Fruit fly (Drosophila melanogaster) whole organism, embryonic: ENCODE measurements around the gene Glyat.
A peak's percentile ranks its signal among the peaks of the same experiment; 100 is the strongest.

ENCODE experiments used
- Adf1 ChIP-seq: fragments of 200-800 bp; sonication (Bioruptor generic); IDR thresholded peaks from 2 replicates; pipeline ENCODE4 v1.3.6; 2022; ENCODE audit warnings: missing biosample characterization, missing genetic modification characterization
- CG10366 ChIP-seq: fragments of 200-800 bp; sonication (Bioruptor generic); IDR thresholded peaks from 2 replicates; pipeline ENCODE4 v1.3.6; 2022; ENCODE audit warnings: missing biosample characterization, missing genetic modification characterization
- CG10462 ChIP-seq: fragments of 200-800 bp; sonication (Bioruptor generic); optimal IDR thresholded peaks from 2 replicates; lab custom pipeline; 2016; ENCODE audit warnings: missing biosample characterization, missing genetic modification characterization
- CG11504 ChIP-seq: fragments of 200-800 bp; sonication (Bioruptor generic); optimal IDR thresholded peaks from 3 replicates; lab custom pipeline; 2019; ENCODE audit warnings: missing biosample characterization, mild to moderate bottlenecking, missing genetic modification characterization, moderate library complexity
- CG13775 ChIP-seq: fragments of 200-800 bp; sonication (Bioruptor generic); optimal IDR thresholded peaks from 3 replicates; lab custom pipeline; 2017; ENCODE audit warnings: missing biosample characterization, mild to moderate bottlenecking, missing genetic modification characterization
- CG17359 ChIP-seq: fragments of 200-800 bp; sonication (Bioruptor generic); optimal IDR thresholded peaks from 3 replicates; lab custom pipeline; 2018; ENCODE audit warnings: missing biosample characterization, mild to moderate bottlenecking, missing genetic modification characterization, moderate library complexity
- CG18476 ChIP-seq: fragments of 200-800 bp; sonication (Bioruptor generic); optimal IDR thresholded peaks from 2 replicates; lab custom pipeline; 2016; ENCODE audit warnings: missing biosample characterization, mild to moderate bottlenecking, missing genetic modification characterization
- CG18619 ChIP-seq: fragments of 200-800 bp; sonication (Bioruptor generic); optimal IDR thresholded peaks from 3 replicates; lab custom pipeline; 2017; ENCODE audit warnings: missing biosample characterization, mild to moderate bottlenecking, missing genetic modification characterization
- CG18764 ChIP-seq: fragments of 200-800 bp; sonication (Bioruptor generic); optimal IDR thresholded peaks from 3 replicates; lab custom pipeline; 2016; ENCODE audit warnings: missing biosample characterization, missing genetic modification characterization
- CG34422 ChIP-seq: fragments of 200-800 bp; sonication (Bioruptor generic); IDR thresholded peaks from 3 replicates; pipeline ENCODE4 v1.3.6; 2022; ENCODE audit warnings: missing biosample characterization, missing genetic modification characterization
- CG6813 ChIP-seq: fragments of 200-800 bp; sonication (Bioruptor generic); optimal IDR thresholded peaks from 2 replicates; lab custom pipeline; 2017; ENCODE audit warnings: missing biosample characterization, missing genetic modification characterization, mild to moderate bottlenecking, moderate library complexity, missing genetic modification reagents
- CG8290 ChIP-seq, 3 experiments: fragments of 200-800 bp; sonication (Bioruptor generic); optimal IDR thresholded peaks; 2 replicates each; lab custom pipeline; 2016 to 2019; ENCODE audit warnings: missing biosample characterization in 3 of 3, missing genetic modification characterization in 3 of 3, mild to moderate bottlenecking in 2 of 3, moderate library complexity in 1 of 3
- CG8388 ChIP-seq: fragments of 200-800 bp; sonication (Bioruptor generic); optimal IDR thresholded peaks from 2 replicates; lab custom pipeline; 2019; ENCODE audit warnings: missing biosample characterization, mild to moderate bottlenecking, missing genetic modification characterization, moderate library complexity
- CrebB ChIP-seq: fragments of 200-800 bp; sonication (Bioruptor generic); optimal IDR thresholded peaks from 3 replicates; lab custom pipeline; 2018; ENCODE audit warnings: missing biosample characterization, mild to moderate bottlenecking, missing genetic modification characterization
- ERR ChIP-seq: fragments of 200-800 bp; sonication (Bioruptor generic); optimal IDR thresholded peaks from 2 replicates; lab custom pipeline; 2016; ENCODE audit warnings: missing biosample characterization, missing genetic modification characterization
- Ets65A ChIP-seq: fragments of 200-800 bp; sonication (Bioruptor generic); peaks from one replicate; lab custom pipeline; 2016; ENCODE audit warnings: missing biosample characterization, missing genetic modification characterization
- HLH54F ChIP-seq: fragments of 200-800 bp; sonication (Bioruptor generic); optimal IDR thresholded peaks from 3 replicates; lab custom pipeline; 2016; ENCODE audit warnings: missing biosample characterization, missing genetic modification characterization
- Hr3 ChIP-seq: fragments of 200-800 bp; sonication (Bioruptor generic); optimal IDR thresholded peaks from 3 replicates; lab custom pipeline; 2016; ENCODE audit warnings: missing biosample characterization, missing genetic modification characterization
- MESR4 ChIP-seq: fragments of 200-800 bp; sonication (Bioruptor generic); optimal IDR thresholded peaks from 2 replicates; lab custom pipeline; 2018; ENCODE audit warnings: missing biosample characterization, mild to moderate bottlenecking, missing genetic modification characterization, moderate library complexity
- MTF-1 ChIP-seq: fragments of 200-800 bp; sonication (Bioruptor generic); optimal IDR thresholded peaks from 2 replicates; lab custom pipeline; 2018; ENCODE audit warnings: missing biosample characterization, mild to moderate bottlenecking, missing genetic modification characterization, borderline replicate concordance
- Meics ChIP-seq: fragments of 200-800 bp; sonication (Bioruptor generic); optimal IDR thresholded peaks from 2 replicates; lab custom pipeline; 2017; ENCODE audit warnings: missing biosample characterization, mild to moderate bottlenecking, missing genetic modification characterization
- Neu2 ChIP-seq: fragments of 200-800 bp; sonication (Bioruptor generic); optimal IDR thresholded peaks from 3 replicates; lab custom pipeline; 2016; ENCODE audit warnings: missing biosample characterization, missing genetic modification characterization, borderline replicate concordance
- Nf-YA ChIP-seq: fragments of 200-800 bp; sonication (Bioruptor generic); IDR thresholded peaks from 2 replicates; pipeline ENCODE4 v1.3.6; 2022; ENCODE audit warnings: missing biosample characterization, missing genetic modification characterization
- Rx ChIP-seq: fragments of 200-800 bp; sonication (Bioruptor generic); IDR thresholded peaks from 2 replicates; pipeline ENCODE4 v1.3.6; 2022; ENCODE audit warnings: missing biosample characterization, missing genetic modification characterization
- Sox102F ChIP-seq: fragments of 200-800 bp; sonication (Bioruptor generic); optimal IDR thresholded peaks from 2 replicates; lab custom pipeline; 2018; ENCODE audit warnings: missing biosample characterization, mild to moderate bottlenecking, missing genetic modification characterization, moderate library complexity
- TFAM ChIP-seq: fragments of 200-800 bp; sonication (Bioruptor generic); optimal IDR thresholded peaks from 2 replicates; lab custom pipeline; 2017; ENCODE audit warnings: missing biosample characterization, missing genetic modification characterization, inconsistent platforms
- ab ChIP-seq: fragments of 200-800 bp; sonication (Bioruptor generic); optimal IDR thresholded peaks from 2 replicates; lab custom pipeline; 2016; ENCODE audit warnings: missing biosample characterization, missing genetic modification characterization
- bab2 ChIP-seq: fragments of 200-800 bp; sonication (Bioruptor generic); optimal IDR thresholded peaks from 2 replicates; lab custom pipeline; 2016; ENCODE audit warnings: missing biosample characterization, missing genetic modification characterization
- bcd ChIP-seq: fragments of 200-800 bp; sonication (Bioruptor generic); optimal IDR thresholded peaks from 2 replicates; lab custom pipeline; 2017; ENCODE audit warnings: missing biosample characterization, mild to moderate bottlenecking, missing genetic modification characterization
- bsh ChIP-seq, 2 experiments: fragments of 200-800 bp; sonication (Bioruptor generic); optimal IDR thresholded peaks; 2 replicates each; lab custom pipeline; 2017 to 2018; ENCODE audit warnings: mild to moderate bottlenecking in 2 of 2, missing biosample characterization in 2 of 2, missing genetic modification characterization in 2 of 2, moderate library complexity in 1 of 2
- btn ChIP-seq: fragments of 200-800 bp; sonication (Bioruptor generic); optimal IDR thresholded peaks from 2 replicates; lab custom pipeline; 2016; ENCODE audit warnings: missing biosample characterization, missing genetic modification characterization
- cg ChIP-seq: fragments of 200-800 bp; sonication (Bioruptor generic); optimal IDR thresholded peaks from 3 replicates; lab custom pipeline; 2019; ENCODE audit warnings: missing biosample characterization, mild to moderate bottlenecking, missing genetic modification characterization, moderate library complexity
- danr ChIP-seq: fragments of 200-800 bp; sonication (Bioruptor generic); IDR thresholded peaks from 2 replicates; pipeline ENCODE4 v1.3.6; 2022; ENCODE audit warnings: missing biosample characterization, missing genetic modification characterization
- en ChIP-seq: fragments of 200-800 bp; sonication (Bioruptor generic); optimal IDR thresholded peaks from 2 replicates; lab custom pipeline; 2016; ENCODE audit warnings: missing biosample characterization, missing genetic modification characterization
- fd3F ChIP-seq: fragments of 200-800 bp; sonication (Bioruptor generic); optimal IDR thresholded peaks from 2 replicates; lab custom pipeline; 2018; ENCODE audit warnings: missing biosample characterization, mild to moderate bottlenecking, missing genetic modification characterization, moderate library complexity
- fu2 ChIP-seq: fragments of 200-800 bp; sonication (Bioruptor generic); optimal IDR thresholded peaks from 2 replicates; lab custom pipeline; 2016; ENCODE audit warnings: missing biosample characterization, missing genetic modification characterization
- insv ChIP-seq, 2 experiments: fragments of 200-800 bp; sonication (Bioruptor generic); optimal IDR thresholded peaks; 3 replicates each; lab custom pipeline; 2016 to 2018; ENCODE audit warnings: missing biosample characterization in 2 of 2, missing genetic modification characterization in 2 of 2
- jigr1 ChIP-seq: fragments of 200-800 bp; sonication (Bioruptor generic); IDR thresholded peaks from 3 replicates; pipeline ENCODE4 v1.3.6; 2022; ENCODE audit warnings: missing biosample characterization, missing genetic modification characterization
- kni ChIP-seq: fragments of 200-800 bp; sonication (Bioruptor generic); optimal IDR thresholded peaks from 3 replicates; lab custom pipeline; 2017; ENCODE audit warnings: mild to moderate bottlenecking, missing biosample characterization, missing genetic modification reagents, missing genetic modification characterization
- prd ChIP-seq, 3 experiments: fragments of >200 bp in 2 of 3; fragments of 200-800 bp in 1 of 3; sonication (Bioruptor generic) in 1 of 3; optimal IDR thresholded peaks in 2 of 3; IDR thresholded peaks in 1 of 3; 2 replicates in 2 of 3; 3 replicates in 1 of 3; pipeline versions ENCODE4 v1.3.6 to Lab custom; 2017 to 2022; ENCODE audit warnings: missing biosample characterization in 1 of 3, missing genetic modification characterization in 1 of 3
- pros ChIP-seq: fragments of 200-800 bp; sonication (Bioruptor generic); optimal IDR thresholded peaks from 3 replicates; lab custom pipeline; 2019; ENCODE audit warnings: missing biosample characterization, mild to moderate bottlenecking, missing genetic modification characterization, moderate library complexity
- pum ChIP-seq: fragments of 200-800 bp; sonication (Bioruptor generic); optimal IDR thresholded peaks from 2 replicates; lab custom pipeline; 2016; ENCODE audit warnings: missing biosample characterization, missing genetic modification characterization
- sens ChIP-seq: fragments of 200-800 bp; sonication (Bioruptor generic); peaks from one replicate; lab custom pipeline; 2016; ENCODE audit warnings: missing biosample characterization, missing genetic modification characterization
- sim ChIP-seq: fragments of 200-800 bp; sonication (Bioruptor generic); IDR thresholded peaks from 2 replicates; pipeline ENCODE4 v1.3.6; 2022; ENCODE audit warnings: missing biosample characterization, missing genetic modification characterization
- toy ChIP-seq: fragments of 200-800 bp; sonication (Bioruptor generic); IDR thresholded peaks from 2 replicates; pipeline ENCODE4 v1.3.6; 2022; ENCODE audit warnings: missing biosample characterization, missing genetic modification characterization
- tx ChIP-seq: fragments of 200-800 bp; sonication (Bioruptor generic); optimal IDR thresholded peaks from 2 replicates; lab custom pipeline; 2016; ENCODE audit warnings: missing biosample characterization, missing genetic modification characterization
- unpg ChIP-seq: fragments of 200-800 bp; sonication (Bioruptor generic); optimal IDR thresholded peaks from 3 replicates; lab custom pipeline; 2018; ENCODE audit warnings: missing biosample characterization, mild to moderate bottlenecking, missing genetic modification characterization, moderate library complexity
- usp ChIP-seq: fragments of >200 bp; optimal IDR thresholded peaks from 2 replicates; lab custom pipeline; 2017; ENCODE audit warnings: missing biosample characterization, missing genetic modification characterization
- vvl ChIP-seq: fragments of 200-800 bp; sonication (Bioruptor generic); IDR thresholded peaks from 2 replicates; pipeline ENCODE4 v1.3.6; 2022; ENCODE audit warnings: missing biosample characterization, missing genetic modification characterization
- zen2 ChIP-seq: fragments of 200-800 bp; sonication (Bioruptor generic); IDR thresholded peaks from 3 replicates; pipeline ENCODE4 v1.3.6; 2022; ENCODE audit warnings: missing biosample characterization, missing genetic modification characterization; ENCODE audit not compliant: partially characterized antibody

The Glyat gene

DNA sequence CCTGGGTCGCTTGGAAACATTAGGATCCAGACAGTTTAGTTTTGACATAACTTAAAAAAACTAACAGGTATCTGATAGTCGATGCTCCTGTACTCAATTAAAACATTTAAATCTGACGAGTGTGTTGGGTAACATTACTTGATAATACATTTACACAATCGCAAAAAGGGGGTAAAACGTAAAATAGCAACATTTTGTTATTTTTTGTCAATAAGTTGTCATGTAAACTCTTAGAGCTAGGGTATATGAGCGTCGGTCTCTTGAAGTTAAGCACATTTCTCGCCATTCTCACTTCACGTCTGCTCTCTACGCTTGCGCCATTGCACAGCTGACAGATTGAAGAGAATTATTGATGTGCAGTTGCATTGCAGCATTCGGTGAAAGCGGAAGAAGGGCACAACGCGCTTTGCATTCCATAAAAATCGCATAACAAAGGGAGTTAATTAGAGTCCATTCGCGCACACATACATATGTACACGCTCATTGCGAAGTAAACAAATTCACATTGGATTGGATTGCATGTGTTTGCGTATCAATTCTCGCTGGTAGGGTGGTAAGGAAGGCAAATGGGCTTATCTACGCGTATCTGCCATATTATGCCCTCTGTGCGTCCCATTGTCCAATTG lies 25.4 kb downstream of the Glyat start (continued):
- TF ChIP-seq CG8290 (GFP tag; optimal IDR thresholded peaks at IDR 0.05; lab: Kevin White, UChicago) (no peak), CG8290 (tag; optimal IDR thresholded peaks at IDR 0.05; lab: Kevin White, UChicago) (peak in 1 of 2 experiments; percentile 51), bcd (GFP tag; lab: Kevin White, UChicago) (peak; percentile 6), Hr3 (GFP tag; lab: Kevin White, UChicago) (no peak), TFAM (GFP tag; lab: Kevin White, UChicago) (no peak), btn (GFP tag; lab: Kevin White, UChicago) (no peak), CG18764 (no peak), danr (GFP tag; lab: Robert Waterston, UW) (no peak), CG10462 (GFP tag; lab: Kevin White, UChicago) (no peak), CG11504 (tag; lab: Kevin White, UChicago) (peak; percentile 42), CG18619 (GFP tag; lab: Kevin White, UChicago) (no peak), CG13775 (GFP tag; lab: Kevin White, UChicago) (no peak), MESR4 (GFP tag; lab: Kevin White, UChicago) (no peak), tx (GFP tag; lab: Kevin White, UChicago) (no peak), MTF-1 (GFP tag; lab: Kevin White, UChicago) (no peak), cg (GFP tag; lab: Kevin White, UChicago) (peak; percentile 22), insv (GFP tag; optimal IDR thresholded peaks at IDR 0.05; lab: Kevin White, UChicago) (no peak), zen2 (GFP tag; lab: Robert Waterston, UW) (no peak), ab (GFP tag; lab: Kevin White, UChicago) (no peak), CG6813 (GFP tag; lab: Kevin White, UChicago) (no peak), Nf-YA (GFP tag; lab: Robert Waterston, UW) (no peak), CrebB (tag; lab: Kevin White, UChicago) (no peak), unpg (GFP tag; lab: Kevin White, UChicago) (peak; percentile 21), en (GFP tag; lab: Kevin White, UChicago) (peak; percentile 9), CG17359 (tag; lab: Kevin White, UChicago) (peak; percentile 26), usp (no peak), bsh (GFP tag; optimal IDR thresholded peaks at IDR 0.05; lab: Kevin White, UChicago) (no peak), kni (GFP tag; lab: Kevin White, UChicago) (no peak), Ets65A (GFP tag; lab: Kevin White, UChicago) (peak; percentile 92), jigr1 (GFP tag; lab: Robert Waterston, UW) (no peak), ERR (no peak), Meics (GFP tag; lab: Kevin White, UChicago) (peak; percentile 39), vvl (GFP tag; lab: Robert Waterston, UW) (peak; percentile 45; the same call in 1 of the 2 replicates), pros (GFP tag; lab: Kevin White, UChicago) (no peak), HLH54F (GFP tag; lab: Kevin White, UChicago) (no peak), sim (GFP tag; lab: Robert Waterston, UW) (no peak), pum (GFP tag; lab: Kevin White, UChicago) (no peak), CG34422 (GFP tag; lab: Robert Waterston, UW) (no peak), fd3F (GFP tag; lab: Kevin White, UChicago) (no peak), Sox102F (GFP tag; lab: Kevin White, UChicago) (peak; percentile 12), CG10366 (GFP tag; lab: Robert Waterston, UW) (no peak), CG8388 (no peak), Rx (GFP tag; lab: Robert Waterston, UW) (no peak), bab2 (peak; percentile 50), Neu2 (peak; percentile 41), sens (GFP tag; lab: Kevin White, UChicago) (peak; percentile 86), toy (GFP tag; lab: Robert Waterston, UW) (no peak), Adf1 (GFP tag; lab: Robert Waterston, UW) (no peak), CG18476 (GFP tag; lab: Kevin White, UChicago) (peak; percentile 2), fu2 (GFP tag; lab: Kevin White, UChicago) (no peak), prd (optimal IDR thresholded peaks at IDR 0.05; lab: Kevin White, UChicago) (no peak), prd (GFP tag; IDR thresholded peaks at IDR 0.05; lab: Robert Waterston, UW) (0 out of 3 replicates have a peak, but pooled peaks have one; percentile 22)
